Worm (Caenorhabditis elegans) whole organism, L2 larva: Measurements from ENCODE around the gene scl-12.

ENCODE experiments used
- C34F6.9 ChIP-seq: fragments of 150-350 bp; optimal IDR thresholded peaks from 2 replicates; lab custom pipeline; 2014; ENCODE audit warnings: missing biosample characterization, missing genetic modification characterization
- F13H6.1 ChIP-seq: sonication (generic microtip); optimal IDR thresholded peaks from 2 replicates; lab custom pipeline; 2016; ENCODE audit warnings: missing genetic modification characterization, missing compliant biosample characterization
- R02D3.7 ChIP-seq: fragments of 150-350 bp; optimal IDR thresholded peaks from 2 replicates; lab custom pipeline; 2014; ENCODE audit warnings: missing biosample characterization, missing genetic modification characterization
- ZK546.5 ChIP-seq: sonication (generic microtip); optimal IDR thresholded peaks from 2 replicates; lab custom pipeline; 2017; ENCODE audit warnings: missing biosample characterization, missing genetic modification characterization
- alr-1 ChIP-seq: fragments of 150-350 bp; optimal IDR thresholded peaks from 2 replicates; lab custom pipeline; 2014; ENCODE audit warnings: missing biosample characterization, missing genetic modification characterization
- ama-1 ChIP-seq: fragments of 150-350 bp; optimal IDR thresholded peaks from 2 replicates; lab custom pipeline; 2018; ENCODE audit warnings: inconsistent platforms
- blmp-1 ChIP-seq: sonication (generic microtip); optimal IDR thresholded peaks from 2 replicates; lab custom pipeline; 2017; ENCODE audit warnings: missing genetic modification characterization, mild to moderate bottlenecking, missing compliant biosample characterization, antibody characterized with exemption, moderate library complexity; ENCODE audit not compliant: insufficient read depth
- ceh-16 ChIP-seq: fragments of 150-350 bp; optimal IDR thresholded peaks from 2 replicates; lab custom pipeline; 2014; ENCODE audit warnings: missing biosample characterization, missing genetic modification characterization
- ceh-82 ChIP-seq: fragments of 150-350 bp; optimal IDR thresholded peaks from 2 replicates; lab custom pipeline; 2014; ENCODE audit warnings: missing biosample characterization, missing genetic modification characterization
- crh-2 ChIP-seq: sonication (generic microtip); optimal IDR thresholded peaks from 2 replicates; lab custom pipeline; 2017; ENCODE audit warnings: missing biosample characterization, missing genetic modification characterization
- dmd-4 ChIP-seq: sonication (generic microtip); optimal IDR thresholded peaks from 2 replicates; lab custom pipeline; 2017; ENCODE audit warnings: missing biosample characterization, missing genetic modification characterization
- egl-27 ChIP-seq: sonication (generic microtip); optimal IDR thresholded peaks from 3 replicates; lab custom pipeline; 2017; ENCODE audit warnings: missing biosample characterization, missing genetic modification reagents, missing genetic modification characterization
- elt-1 ChIP-seq: fragments of 150-350 bp; optimal IDR thresholded peaks from 2 replicates; lab custom pipeline; 2014; ENCODE audit warnings: missing biosample characterization, missing genetic modification characterization
- elt-3 ChIP-seq: sonication (generic microtip); optimal IDR thresholded peaks from 2 replicates; lab custom pipeline; 2017; ENCODE audit warnings: missing biosample characterization, missing genetic modification characterization
- fos-1 ChIP-seq: fragments of 150-350 bp; optimal IDR thresholded peaks from 2 replicates; lab custom pipeline; 2014; ENCODE audit warnings: missing biosample characterization, missing genetic modification characterization
- gmeb-1 ChIP-seq: fragments of 150-350 bp; optimal IDR thresholded peaks from 2 replicates; lab custom pipeline; 2014; ENCODE audit warnings: missing biosample characterization, missing genetic modification characterization
- lin-11 ChIP-seq: fragments of 150-350 bp; sonication (generic microtip); optimal IDR thresholded peaks from 2 replicates; lab custom pipeline; 2014; ENCODE audit warnings: missing biosample characterization, missing genetic modification characterization, inconsistent platforms, mixed read lengths
- lin-39 ChIP-seq: fragments of 150-350 bp; optimal IDR thresholded peaks from 2 replicates; lab custom pipeline; 2014; ENCODE audit warnings: missing biosample characterization, missing genetic modification reagents, missing genetic modification characterization
- mab-5 ChIP-seq: fragments of 150-350 bp; optimal IDR thresholded peaks from 2 replicates; lab custom pipeline; 2014; ENCODE audit warnings: missing biosample characterization, missing genetic modification characterization
- mdl-1 ChIP-seq, 2 experiments: fragments of 150-350 bp in 1 of 2; sonication (generic microtip) in 1 of 2; optimal IDR thresholded peaks; 2 replicates each; lab custom pipeline; 2017; ENCODE audit warnings: missing biosample characterization in 2 of 2, missing genetic modification characterization in 2 of 2
- nhr-10 ChIP-seq: sonication (generic microtip); optimal IDR thresholded peaks from 2 replicates; lab custom pipeline; 2017; ENCODE audit warnings: missing biosample characterization, missing genetic modification characterization
- nhr-12 ChIP-seq: fragments of 150-350 bp; optimal IDR thresholded peaks from 2 replicates; lab custom pipeline; 2014; ENCODE audit warnings: missing biosample characterization, missing genetic modification characterization
- nhr-129 ChIP-seq: fragments of 150-350 bp; optimal IDR thresholded peaks from 2 replicates; lab custom pipeline; 2014; ENCODE audit warnings: missing biosample characterization, missing genetic modification characterization
- nhr-21 ChIP-seq: fragments of 150-350 bp; optimal IDR thresholded peaks from 2 replicates; lab custom pipeline; 2014; ENCODE audit warnings: missing biosample characterization, missing genetic modification characterization
- nhr-23 ChIP-seq: fragments of 150-350 bp; optimal IDR thresholded peaks from 2 replicates; lab custom pipeline; 2014; ENCODE audit warnings: missing biosample characterization, missing genetic modification reagents, missing genetic modification characterization
- nhr-237 ChIP-seq: fragments of 150-350 bp; optimal IDR thresholded peaks from 2 replicates; lab custom pipeline; 2014; ENCODE audit warnings: missing biosample characterization, missing genetic modification characterization
- nhr-25 ChIP-seq: fragments of 150-350 bp; sonication (generic microtip); optimal IDR thresholded peaks from 3 replicates; lab custom pipeline; 2014; ENCODE audit warnings: missing biosample characterization, missing genetic modification characterization
- nhr-6 ChIP-seq: fragments of 150-350 bp; optimal IDR thresholded peaks from 2 replicates; lab custom pipeline; 2014; ENCODE audit warnings: missing biosample characterization, missing genetic modification characterization
- nhr-77 ChIP-seq: fragments of 150-350 bp; optimal IDR thresholded peaks from 2 replicates; lab custom pipeline; 2014; ENCODE audit warnings: missing biosample characterization, missing genetic modification characterization
- peb-1 ChIP-seq: fragments of 150-350 bp; optimal IDR thresholded peaks from 2 replicates; lab custom pipeline; 2014; ENCODE audit warnings: missing biosample characterization, missing genetic modification characterization
- sem-4 ChIP-seq: fragments of 150-350 bp; optimal IDR thresholded peaks from 2 replicates; lab custom pipeline; 2014; ENCODE audit warnings: missing biosample characterization, missing genetic modification reagents, missing genetic modification characterization
- sma-3 ChIP-seq: sonication (generic microtip); optimal IDR thresholded peaks from 2 replicates; lab custom pipeline; 2016; ENCODE audit warnings: missing genetic modification reagents, missing genetic modification characterization, missing compliant biosample characterization
- sma-9 ChIP-seq, 2 experiments: fragments of 150-350 bp in 1 of 2; sonication (generic microtip) in 1 of 2; optimal IDR thresholded peaks; 2 replicates each; lab custom pipeline; 2014 to 2016; ENCODE audit warnings: missing genetic modification characterization in 2 of 2, mild to moderate bottlenecking in 1 of 2, missing biosample characterization in 1 of 2, missing compliant biosample characterization in 1 of 2, missing genetic modification reagents in 1 of 2, moderate library complexity in 1 of 2
- unc-39 ChIP-seq: fragments of 150-350 bp; optimal IDR thresholded peaks from 2 replicates; lab custom pipeline; 2014; ENCODE audit warnings: missing biosample characterization, missing genetic modification characterization
- unc-62 ChIP-seq: fragments of 150-350 bp; optimal IDR thresholded peaks from 2 replicates; lab custom pipeline; 2014; ENCODE audit warnings: missing biosample characterization, missing genetic modification reagents, missing genetic modification characterization
- zag-1 ChIP-seq: fragments of 150-350 bp; optimal IDR thresholded peaks from 2 replicates; lab custom pipeline; 2014; ENCODE audit warnings: missing biosample characterization, missing genetic modification characterization
- ztf-1 ChIP-seq: fragments of 200-800 bp; sonication (Bioruptor generic); conservative IDR thresholded peaks from 2 replicates; pipeline ENCODE4 v1.3.6; 2022; ENCODE audit warnings: missing genetic modification characterization, missing compliant biosample characterization
- ztf-11 ChIP-seq: sonication (generic microtip); optimal IDR thresholded peaks from 2 replicates; lab custom pipeline; 2017; ENCODE audit warnings: missing biosample characterization, missing genetic modification characterization
- ztf-4 ChIP-seq: fragments of 150-350 bp; optimal IDR thresholded peaks from 2 replicates; lab custom pipeline; 2014; ENCODE audit warnings: missing biosample characterization, missing genetic modification characterization

The scl-12 gene

DNA sequence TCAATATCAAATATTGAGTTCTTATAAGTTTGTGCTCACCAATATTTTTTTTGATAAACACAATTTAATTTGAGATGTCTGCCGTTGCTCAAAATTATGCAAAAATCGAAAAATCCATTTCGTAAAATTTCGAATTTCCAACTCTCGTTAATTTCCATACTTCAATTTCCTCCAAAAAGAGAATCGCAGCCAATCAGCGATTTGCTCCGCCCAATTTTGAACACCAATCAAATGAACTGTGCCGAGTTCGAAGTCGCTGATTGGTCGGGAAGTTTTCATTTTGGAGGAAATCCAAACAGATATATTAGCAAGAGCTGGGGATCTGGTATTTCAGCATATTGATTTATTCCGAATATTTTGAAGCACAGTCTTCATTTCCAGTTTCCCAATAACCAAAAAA is 4.5 kb upstream of the scl-12 start:
- TF ChIP-seq zag-1 (tag; lab: Kevin White, UChicago) (no peak), peb-1 (tag; lab: Kevin White, UChicago) (no peak), elt-1 (tag; lab: Kevin White, UChicago) (no peak), F13H6.1 (tag; lab: Kevin White, UChicago) (no peak), ama-1 (lab: Kevin White, UChicago) (no peak), C34F6.9 (tag; lab: Kevin White, UChicago) (no peak), ztf-11 (tag; lab: Kevin White, UChicago) (no peak), ztf-4 (tag; lab: Kevin White, UChicago) (no peak), ceh-16 (tag; lab: Kevin White, UChicago) (no peak), lin-11 (no peak), nhr-237 (no peak)

DNA sequence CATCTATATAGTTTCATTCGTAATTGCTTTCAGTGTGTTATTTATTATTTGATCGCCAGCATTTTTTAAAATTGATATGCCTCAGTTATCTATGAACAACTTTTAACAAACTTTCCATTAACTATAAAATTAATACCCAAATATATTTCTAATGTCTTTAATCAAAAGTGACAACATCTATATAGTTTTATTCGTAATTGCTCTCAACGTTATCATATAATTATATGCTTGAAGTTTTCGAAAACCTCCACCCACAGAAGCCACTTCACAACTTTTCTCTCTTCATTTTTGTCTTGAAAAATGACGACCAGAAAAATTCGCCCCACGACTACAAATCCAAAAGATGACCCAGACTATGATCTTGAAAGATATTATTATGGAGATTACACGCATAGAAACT is 4.1 kb upstream of the scl-12 start, which contains the start of gene srw-6:
Gene srw-6, plus strand, starts transcription at position 301 of the 400 bp plus-strand sequence.
- no peak for TF ChIP-seq crh-2
- no peak for TF ChIP-seq unc-62 (GFP tag; lab: Kevin White, UChicago)
- TF ChIP-seq elt-3 (tag; lab: Kevin White, UChicago), result no peak
- no peak for TF ChIP-seq mab-5 (tag; lab: Kevin White, UChicago)
- TF ChIP-seq C34F6.9 (tag; lab: Kevin White, UChicago), result no peak
- no peak for TF ChIP-seq sma-3 (GFP tag; lab: Kevin White, UChicago)
- no peak for TF ChIP-seq nhr-77 (tag; lab: Kevin White, UChicago)
- no peak for TF ChIP-seq blmp-1 (tag; lab: Kevin White, UChicago)
- no peak for TF ChIP-seq ceh-16 (tag; lab: Kevin White, UChicago)
- TF ChIP-seq alr-1 (tag; lab: Kevin White, UChicago), result no peak
- TF ChIP-seq ceh-82 (tag; lab: Kevin White, UChicago), result no peak
- TF ChIP-seq gmeb-1 (tag; lab: Kevin White, UChicago), result no peak
- no peak for TF ChIP-seq ztf-11 (tag; lab: Kevin White, UChicago)

DNA sequence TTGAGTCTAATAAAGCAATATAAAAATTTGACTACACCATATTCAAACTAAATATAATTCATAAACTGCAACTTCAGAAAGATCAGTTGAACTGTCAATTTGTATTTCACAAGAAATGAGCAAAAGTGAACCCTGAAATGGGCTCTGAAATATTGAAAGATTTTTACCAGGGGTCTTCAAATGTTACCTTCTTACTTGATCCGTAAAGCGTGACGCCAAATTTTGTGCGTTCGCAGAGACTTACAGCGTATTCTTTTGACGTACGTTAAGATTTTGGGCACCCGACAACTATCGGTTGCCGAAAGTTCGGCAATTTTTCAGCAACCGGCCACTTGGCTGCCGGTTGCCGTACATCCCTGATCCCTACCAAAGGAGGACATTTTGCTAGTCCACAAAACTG is 2.4 kb upstream of the scl-12 start:
- TF ChIP-seq peb-1 (tag; lab: Kevin White, UChicago), result no peak
- no peak for TF ChIP-seq ceh-16 (tag; lab: Kevin White, UChicago)
- no peak for TF ChIP-seq unc-39 (tag; lab: Kevin White, UChicago)
- TF ChIP-seq egl-27 (tag; lab: Kevin White, UChicago), result no peak
- no peak for TF ChIP-seq sma-3 (GFP tag; lab: Kevin White, UChicago)
- no peak for TF ChIP-seq nhr-12 (tag; lab: Kevin White, UChicago)
- TF ChIP-seq ZK546.5, result no peak
- TF ChIP-seq crh-2, result no peak
- no peak for TF ChIP-seq nhr-10 (tag; lab: Kevin White, UChicago)
- TF ChIP-seq nhr-129 (tag; lab: Kevin White, UChicago), result no peak
- no peak for TF ChIP-seq nhr-6 (tag; lab: Kevin White, UChicago)
- no peak for TF ChIP-seq dmd-4
- TF ChIP-seq C34F6.9 (tag; lab: Kevin White, UChicago), result no peak
- no peak for TF ChIP-seq ztf-1
- no peak for TF ChIP-seq R02D3.7 (tag; lab: Kevin White, UChicago)
- TF ChIP-seq fos-1 (tag; lab: Kevin White, UChicago), result no peak

DNA sequence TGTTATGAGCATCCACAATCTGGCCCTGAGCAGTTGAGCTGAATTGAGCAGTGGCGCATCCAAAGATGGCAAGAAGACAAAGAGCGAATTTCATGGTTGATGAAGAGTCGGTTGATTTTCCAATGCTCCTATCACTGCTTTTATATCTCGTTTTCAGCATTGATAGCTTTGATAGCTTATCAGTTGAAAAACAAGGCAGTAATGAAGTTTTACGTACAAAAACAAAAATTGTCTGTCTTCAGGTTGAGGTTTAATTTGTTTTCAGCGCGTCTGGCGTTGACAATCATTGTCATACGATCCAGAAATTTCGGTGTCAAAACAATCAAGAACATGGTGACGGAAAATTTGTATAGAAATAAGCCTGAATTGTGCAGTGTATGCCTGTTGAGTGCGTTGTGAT is 850 bp upstream of the scl-12 start, which contains the start of gene scl-13:
Gene scl-13, minus strand, starts transcription at position 101 of the 400 bp plus-strand sequence.
- TF ChIP-seq unc-62 (GFP tag; lab: Kevin White, UChicago) (no peak), ama-1 (lab: Kevin White, UChicago) (no peak), lin-39 (tag; lab: Kevin White, UChicago) (no peak), nhr-23 (tag; lab: Kevin White, UChicago) (no peak), mdl-1 (tag; optimal IDR thresholded peaks at IDR 0.05; lab: Kevin White, UChicago) (no peak), sma-9 (GFP tag; optimal IDR thresholded peaks at IDR 0.05; lab: Kevin White, UChicago) (no peak), sma-9 (tag; optimal IDR thresholded peaks at IDR 0.05; lab: Kevin White, UChicago) (no peak), gmeb-1 (tag; lab: Kevin White, UChicago) (no peak), nhr-25 (no peak), elt-1 (tag; lab: Kevin White, UChicago) (no peak), zag-1 (tag; lab: Kevin White, UChicago) (no peak), sma-3 (GFP tag; lab: Kevin White, UChicago) (no peak), nhr-21 (tag; lab: Kevin White, UChicago) (no peak), sem-4 (tag; lab: Kevin White, UChicago) (no peak)
